Worm (Caenorhabditis elegans) whole organism, L4 larva: ENCODE results near the gene Y54G2A.13.

Experiments
- F10B5.3 ChIP-seq: sonication (generic microtip); optimal IDR thresholded peaks from 2 replicates; lab custom pipeline; 2016; ENCODE audit warnings: mild to moderate bottlenecking, missing genetic modification characterization, missing compliant biosample characterization
- F37D6.2 ChIP-seq: sonication (generic microtip); optimal IDR thresholded peaks from 2 replicates; lab custom pipeline; 2016; ENCODE audit warnings: mild to moderate bottlenecking, missing genetic modification characterization, missing compliant biosample characterization
- Y75B8A.6 ChIP-seq: fragments of 200-800 bp; sonication (Bioruptor generic); IDR thresholded peaks from 2 replicates; pipeline ENCODE4 v1.3.6; 2022; ENCODE audit warnings: missing genetic modification reagents, missing genetic modification characterization, missing compliant biosample characterization
- ZK337.2 ChIP-seq: fragments of 200-800 bp; sonication (Bioruptor generic); IDR thresholded peaks from 2 replicates; pipeline ENCODE4 v1.3.6; 2022; ENCODE audit warnings: missing genetic modification reagents, missing genetic modification characterization, missing compliant biosample characterization
- aha-1 ChIP-seq: fragments of 150-350 bp; peaks from one replicate; lab custom pipeline; 2014; ENCODE audit warnings: missing biosample characterization, missing genetic modification characterization
- ama-1 ChIP-seq: fragments of 150-350 bp; optimal IDR thresholded peaks from 2 replicates; lab custom pipeline; 2014; ENCODE audit warnings: inconsistent platforms, mixed read lengths
- arid-1 ChIP-seq: fragments of 200-800 bp; sonication (Bioruptor generic); conservative IDR thresholded peaks from 2 replicates; pipeline ENCODE4 v1.3.6; 2022; ENCODE audit warnings: missing genetic modification reagents, missing genetic modification characterization, missing compliant biosample characterization
- ceh-20 ChIP-seq: fragments of 200-800 bp; sonication (Bioruptor generic); IDR thresholded peaks from 2 replicates; pipeline ENCODE4 v1.3.6; 2022; ENCODE audit warnings: missing genetic modification reagents, missing genetic modification characterization, missing compliant biosample characterization
- ceh-44 ChIP-seq: fragments of 200-800 bp; sonication (Bioruptor generic); IDR thresholded peaks from 2 replicates; pipeline ENCODE4 v1.3.6; 2022; ENCODE audit warnings: missing genetic modification reagents, missing genetic modification characterization, missing compliant biosample characterization
- daf-12 ChIP-seq: fragments of 150-350 bp; optimal IDR thresholded peaks from 2 replicates; lab custom pipeline; 2014; ENCODE audit warnings: missing biosample characterization, missing genetic modification reagents, missing genetic modification characterization
- daf-16 ChIP-seq, 3 experiments: sonication (generic microtip); optimal IDR thresholded peaks; 2 replicates each; lab custom pipeline; 2016 to 2017; ENCODE audit warnings: missing genetic modification characterization in 3 of 3, missing genetic modification reagents in 3 of 3, mild to moderate bottlenecking in 2 of 3, missing compliant biosample characterization in 2 of 3, missing biosample characterization in 1 of 3, moderate library complexity in 1 of 3
- dmd-8 ChIP-seq: fragments of 200-800 bp; sonication (Bioruptor generic); IDR thresholded peaks from 2 replicates; pipeline ENCODE4 v1.3.6; 2022; ENCODE audit warnings: missing genetic modification characterization, missing compliant biosample characterization
- dmd-9 ChIP-seq: fragments of 200-800 bp; sonication (Bioruptor generic); IDR thresholded peaks from 2 replicates; pipeline ENCODE4 v1.3.6; 2022; ENCODE audit warnings: missing genetic modification reagents, missing genetic modification characterization, missing compliant biosample characterization
- dve-1 ChIP-seq: sonication (generic microtip); optimal IDR thresholded peaks from 2 replicates; lab custom pipeline; 2017; ENCODE audit warnings: antibody characterized with exemption, mild to moderate bottlenecking, missing genetic modification characterization, missing compliant biosample characterization; ENCODE audit not compliant: insufficient read depth
- egl-27 ChIP-seq: sonication (generic microtip); optimal IDR thresholded peaks from 3 replicates; lab custom pipeline; 2017; ENCODE audit warnings: missing biosample characterization, missing genetic modification reagents, missing genetic modification characterization
- fkh-10 ChIP-seq: fragments of 150-350 bp; optimal IDR thresholded peaks from 2 replicates; lab custom pipeline; 2014; ENCODE audit warnings: missing biosample characterization, missing genetic modification reagents, missing genetic modification characterization
- hif-1 ChIP-seq, 2 experiments: sonication (generic microtip); optimal IDR thresholded peaks; 2 replicates each; lab custom pipeline; 2016 to 2017; ENCODE audit warnings: missing compliant biosample characterization in 2 of 2, missing genetic modification characterization in 2 of 2, missing genetic modification reagents in 2 of 2, missing genotype in 2 of 2, mild to moderate bottlenecking in 1 of 2
- hlh-30 ChIP-seq: sonication (generic microtip); optimal IDR thresholded peaks from 2 replicates; lab custom pipeline; 2017; ENCODE audit warnings: antibody characterized with exemption, mild to moderate bottlenecking, missing genetic modification characterization, missing compliant biosample characterization; ENCODE audit not compliant: insufficient read depth
- hmg-1.1 ChIP-seq: fragments of 200-800 bp; sonication (Bioruptor generic); IDR thresholded peaks from 2 replicates; pipeline ENCODE4 v1.3.6; 2022; ENCODE audit warnings: missing genetic modification reagents, missing genetic modification characterization, missing compliant biosample characterization
- jun-1 ChIP-seq: fragments of 150-350 bp; optimal IDR thresholded peaks from 2 replicates; lab custom pipeline; 2014; ENCODE audit warnings: missing biosample characterization, missing genetic modification reagents, missing genetic modification characterization
- lin-1 ChIP-seq: fragments of 200-800 bp; sonication (Bioruptor generic); IDR thresholded peaks from 2 replicates; pipeline ENCODE4 v1.3.6; 2022; ENCODE audit warnings: missing genetic modification reagents, missing genetic modification characterization, missing compliant biosample characterization
- lin-13 ChIP-seq: fragments of 150-350 bp; optimal IDR thresholded peaks from 2 replicates; lab custom pipeline; 2014; ENCODE audit warnings: missing biosample characterization, missing genetic modification reagents, missing genetic modification characterization
- lin-29 ChIP-seq: fragments of 200-800 bp; sonication (Bioruptor generic); IDR thresholded peaks from 2 replicates; pipeline ENCODE4 v1.3.6; 2022; ENCODE audit warnings: missing genetic modification reagents, missing genetic modification characterization, missing compliant biosample characterization
- lin-38 ChIP-seq: fragments of 200-800 bp; sonication (Bioruptor generic); IDR thresholded peaks from 2 replicates; pipeline ENCODE4 v1.3.6; 2022; ENCODE audit warnings: missing genetic modification reagents, missing genetic modification characterization, missing compliant biosample characterization
- lsy-2 ChIP-seq, 2 experiments: fragments of 150-350 bp in 1 of 2; sonication (generic microtip) in 1 of 2; optimal IDR thresholded peaks; 2 replicates each; lab custom pipeline; 2014 to 2017; ENCODE audit warnings: missing biosample characterization in 2 of 2, missing genetic modification characterization in 2 of 2
- madf-9 ChIP-seq: fragments of 200-800 bp; sonication (Bioruptor generic); conservative IDR thresholded peaks from 2 replicates; pipeline ENCODE4 v1.3.6; 2022; ENCODE audit warnings: missing genetic modification reagents, missing genetic modification characterization, missing compliant biosample characterization
- mep-1 ChIP-seq: fragments of 150-350 bp; sonication (generic microtip); optimal IDR thresholded peaks from 3 replicates; lab custom pipeline; 2014; ENCODE audit warnings: missing biosample characterization, missing genetic modification characterization
- mes-2 ChIP-seq: sonication (generic microtip); optimal IDR thresholded peaks from 2 replicates; lab custom pipeline; 2016; ENCODE audit warnings: missing genotype, mild to moderate bottlenecking, missing genetic modification characterization, missing compliant biosample characterization; ENCODE audit not compliant: poor library complexity, severe bottlenecking
- nhr-10 ChIP-seq: fragments of 150-350 bp; optimal IDR thresholded peaks from 2 replicates; lab custom pipeline; 2014; ENCODE audit warnings: missing biosample characterization, missing genetic modification characterization
- nhr-11 ChIP-seq: fragments of 150-350 bp; optimal IDR thresholded peaks from 2 replicates; lab custom pipeline; 2014; ENCODE audit warnings: missing biosample characterization, missing genetic modification characterization
- nhr-111 ChIP-seq: fragments of 200-800 bp; sonication (Bioruptor generic); optimal IDR thresholded peaks from 2 replicates; lab custom pipeline; 2018; ENCODE audit warnings: mild to moderate bottlenecking, missing genetic modification characterization, missing compliant biosample characterization
- nhr-42 ChIP-seq: fragments of 200-800 bp; sonication (Bioruptor generic); IDR thresholded peaks from 2 replicates; pipeline ENCODE4 v1.3.6; 2022; ENCODE audit warnings: missing genetic modification characterization, missing compliant biosample characterization
- pha-4 ChIP-seq, 2 experiments: fragments of 150-350 bp in 1 of 2; fragments of 200-800 bp in 1 of 2; sonication (Bioruptor generic) in 1 of 2; IDR thresholded peaks in 1 of 2; optimal IDR thresholded peaks in 1 of 2; 2 replicates each; pipeline versions ENCODE4 v1.3.6 to Lab custom; 2014 to 2022; ENCODE audit warnings: missing genetic modification characterization in 2 of 2, missing genetic modification reagents in 2 of 2, missing biosample characterization in 1 of 2, missing compliant biosample characterization in 1 of 2
- php-3 ChIP-seq: fragments of 200-800 bp; sonication (Bioruptor generic); IDR thresholded peaks from 2 replicates; pipeline ENCODE4 v1.3.6; 2022; ENCODE audit warnings: missing genetic modification reagents, missing genetic modification characterization, missing compliant biosample characterization
- rbr-2 ChIP-seq: sonication (generic microtip); optimal IDR thresholded peaks from 2 replicates; lab custom pipeline; 2016; ENCODE audit warnings: missing genotype, missing genetic modification characterization, missing compliant biosample characterization
- sdz-12 ChIP-seq: fragments of 200-800 bp; sonication (Bioruptor generic); optimal IDR thresholded peaks from 2 replicates; lab custom pipeline; 2018; ENCODE audit warnings: mild to moderate bottlenecking, missing genetic modification characterization, missing compliant biosample characterization
- set-16 ChIP-seq: fragments of 200-800 bp; sonication (Bioruptor generic); IDR thresholded peaks from 2 replicates; pipeline ENCODE4 v1.3.6; 2022; ENCODE audit warnings: missing genetic modification reagents, missing genetic modification characterization, missing compliant biosample characterization
- snpc-4 ChIP-seq: fragments of 150-350 bp; optimal IDR thresholded peaks from 2 replicates; lab custom pipeline; 2014; ENCODE audit warnings: missing biosample characterization, missing genetic modification characterization
- spr-1 ChIP-seq: sonication (generic microtip); optimal IDR thresholded peaks from 2 replicates; lab custom pipeline; 2016; ENCODE audit warnings: mild to moderate bottlenecking, missing genetic modification characterization, missing compliant biosample characterization
- tag-97 ChIP-seq: fragments of 200-800 bp; sonication (Bioruptor generic); IDR thresholded peaks from 2 replicates; pipeline ENCODE4 v1.3.6; 2022; ENCODE audit warnings: missing genetic modification characterization, missing compliant biosample characterization
- vab-7 ChIP-seq: fragments of 200-800 bp; sonication (Bioruptor generic); IDR thresholded peaks from 2 replicates; pipeline ENCODE4 v1.3.6; 2022; ENCODE audit warnings: missing genetic modification reagents, missing genetic modification characterization, missing compliant biosample characterization
- zag-1 ChIP-seq: fragments of 150-350 bp; optimal IDR thresholded peaks from 2 replicates; lab custom pipeline; 2014; ENCODE audit warnings: missing biosample characterization, missing genetic modification characterization
- zfp-3 ChIP-seq: fragments of 200-800 bp; sonication (Bioruptor generic); conservative IDR thresholded peaks from 2 replicates; pipeline ENCODE4 v1.3.6; 2022; ENCODE audit warnings: missing genetic modification reagents, missing genetic modification characterization, missing compliant biosample characterization
- zip-2 ChIP-seq: fragments of 150-350 bp; optimal IDR thresholded peaks from 2 replicates; lab custom pipeline; 2014; ENCODE audit warnings: missing biosample characterization, missing genetic modification characterization

The Y54G2A.13 gene

ce11 chrIV:2775992-2776630 lies 43.4 kb downstream of the Y54G2A.13 start (continued):
- TF ChIP-seq nhr-111 (GFP tag; lab: Kevin White, UChicago): no peak
- TF ChIP-seq snpc-4: no peak
- no peak for TF ChIP-seq zag-1
- peak; percentile 3 for TF ChIP-seq mep-1 (tag; lab: Kevin White, UChicago)
- peak in 1 of 2 experiments; percentile 29 for TF ChIP-seq hif-1 (tag; optimal IDR thresholded peaks at IDR 0.05; lab: Kevin White, UChicago)
- TF ChIP-seq nhr-10 (tag; lab: Kevin White, UChicago): no peak
- peak; percentile 5 for TF ChIP-seq fkh-10 (GFP tag; lab: Kevin White, UChicago)
- peak; percentile 37; the same call in 1 of the 2 replicates for TF ChIP-seq pha-4 (GFP tag; IDR thresholded peaks at IDR 0.05; lab: Robert Waterston, UW)
- no peak for TF ChIP-seq pha-4 (tag; optimal IDR thresholded peaks at IDR 0.05; lab: Kevin White, UChicago)
- TF ChIP-seq hlh-30 (tag; lab: Kevin White, UChicago): peak; percentile 78
- TF ChIP-seq rbr-2 (tag; lab: Kevin White, UChicago): peak; percentile 45
- TF ChIP-seq dmd-8: no peak
- peak; percentile 22 for TF ChIP-seq nhr-11 (tag; lab: Kevin White, UChicago)
- no peak for TF ChIP-seq zip-2 (tag; lab: Kevin White, UChicago)
- peak; percentile 92 for TF ChIP-seq aha-1 (tag; lab: Kevin White, UChicago)
- TF ChIP-seq hmg-1.1 (GFP tag; lab: Robert Waterston, UW): peak; percentile 74
- TF ChIP-seq lin-1 (GFP tag; lab: Robert Waterston, UW): 0 out of 2 replicates have a peak, but pooled peaks have one; percentile 42
- no peak for TF ChIP-seq daf-12 (tag; lab: Kevin White, UChicago)
- no peak for TF ChIP-seq sdz-12 (GFP tag; lab: Kevin White, UChicago)
- TF ChIP-seq mes-2 (tag; lab: Kevin White, UChicago): peak; percentile 36
- peak in 1 of 2 experiments; percentile 0 for TF ChIP-seq daf-16 (GFP tag; optimal IDR thresholded peaks at IDR 0.05; lab: Kevin White, UChicago)
- no peak for TF ChIP-seq daf-16 (tag; optimal IDR thresholded peaks at IDR 0.05; lab: Kevin White, UChicago)
- no peak for TF ChIP-seq egl-27 (tag; lab: Kevin White, UChicago)
- TF ChIP-seq dmd-9 (GFP tag; lab: Robert Waterston, UW): no peak
- no peak for TF ChIP-seq lsy-2 (tag; optimal IDR thresholded peaks at IDR 0.05; lab: Kevin White, UChicago)
- TF ChIP-seq jun-1 (tag; lab: Kevin White, UChicago): no peak
- TF ChIP-seq, all 104 proteins: peak for 21

- TF ChIP-seq ceh-20 (GFP tag; lab: Robert Waterston, UW) (peak; percentile 69; the same call in 1 of the 2 replicates), jun-1 (tag; lab: Kevin White, UChicago) (no peak), egl-27 (tag; lab: Kevin White, UChicago) (no peak), lin-29 (GFP tag; lab: Robert Waterston, UW) (peak; percentile 77), vab-7 (no peak), spr-1 (tag; lab: Kevin White, UChicago) (peak; percentile 39), hif-1 (tag; optimal IDR thresholded peaks at IDR 0.05; lab: Kevin White, UChicago) (peak in 1 of 2 experiments; percentile 43), lin-1 (GFP tag; lab: Robert Waterston, UW) (peak; percentile 15; the same call in 1 of the 2 replicates), php-3 (no peak), ceh-44 (no peak), madf-9 (GFP tag; lab: Robert Waterston, UW) (0 out of 2 replicates have a peak, but pooled peaks have one; percentile 10), zip-2 (tag; lab: Kevin White, UChicago) (no peak), nhr-42 (0 out of 2 replicates have a peak, but pooled peaks have one; percentile 58), ZK337.2 (GFP tag; lab: Robert Waterston, UW) (no peak), F10B5.3 (tag; lab: Kevin White, UChicago) (no peak), tag-97 (no peak), nhr-10 (tag; lab: Kevin White, UChicago) (peak; percentile 53), Y75B8A.6 (GFP tag; lab: Robert Waterston, UW) (0 out of 2 replicates have a peak, but pooled peaks have one; percentile 26), pha-4 (GFP tag; IDR thresholded peaks at IDR 0.05; lab: Robert Waterston, UW) (peak; percentile 80), pha-4 (tag; optimal IDR thresholded peaks at IDR 0.05; lab: Kevin White, UChicago) (peak; percentile 92), lin-13 (GFP tag; lab: Kevin White, UChicago) (peak; percentile 75), set-16 (GFP tag; lab: Robert Waterston, UW) (peak; percentile 31; the same call in 1 of the 2 replicates), arid-1 (GFP tag; lab: Robert Waterston, UW) (peak; percentile 46; the same call in 1 of the 2 replicates), fkh-10 (GFP tag; lab: Kevin White, UChicago) (no peak), lin-38 (peak; percentile 41; the same call in 1 of the 2 replicates), zfp-3 (GFP tag; lab: Robert Waterston, UW) (no peak; the same call in 1 of the 2 replicates), rbr-2 (tag; lab: Kevin White, UChicago) (peak; percentile 52), F37D6.2 (tag; lab: Kevin White, UChicago) (no peak), lsy-2 (tag; optimal IDR thresholded peaks at IDR 0.05; lab: Kevin White, UChicago) (peak; percentile 17 to 82), ama-1 (peak; percentile 85), mes-2 (tag; lab: Kevin White, UChicago) (peak; percentile 58), dve-1 (peak; percentile 92)
These were observed 45.0 kb downstream of the Y54G2A.13 start for ce11 chrIV:2774500-2774899.
